Fruit fly (Drosophila melanogaster): ENCODE results near the gene Syn.

Gene Syn

DNA sequence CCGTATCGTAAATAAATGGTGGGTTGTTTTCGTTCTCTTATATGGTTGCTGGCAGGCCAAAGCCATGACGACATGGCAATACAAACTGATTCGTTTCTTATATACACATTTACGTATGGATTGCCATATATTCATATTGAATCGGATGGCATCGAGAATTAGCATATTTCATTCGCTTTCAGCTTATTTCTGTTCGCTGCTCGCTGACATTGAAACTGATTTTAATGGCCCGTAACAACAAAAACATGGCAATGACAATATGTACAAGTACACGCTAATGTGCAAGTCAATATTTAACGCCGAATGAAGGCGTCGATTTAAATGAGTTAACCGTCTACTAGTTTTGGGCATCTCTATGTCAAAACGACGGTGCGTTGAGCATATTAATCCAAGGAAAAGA lies 4.5 kb upstream of the Syn start (continued):
- TF ChIP-seq CkIIα-i1 (GFP tag; IDR thresholded peaks at IDR 0.05), result no peak
- no peak for TF ChIP-seq sqz (GFP tag; optimal IDR thresholded peaks at IDR 0.05)
- no peak for TF ChIP-seq ems (GFP tag; optimal IDR thresholded peaks at IDR 0.05)
- TF ChIP-seq CG17328 (GFP tag; IDR thresholded peaks at IDR 0.05), result no peak
- TF ChIP-seq CG14667 (GFP tag; IDR thresholded peaks at IDR 0.05), result no peak
- TF ChIP-seq chinmo (GFP tag; IDR thresholded peaks at IDR 0.05; ENCODE audit: partially characterized antibody), result peak; percentile 52; the same call in 1 of the 4 replicates
- peak; percentile 4 for TF ChIP-seq CG6765 (GFP tag; optimal IDR thresholded peaks at IDR 0.05)
- TF ChIP-seq CG18619 (GFP tag; optimal IDR thresholded peaks at IDR 0.05), result no peak
- no peak for TF ChIP-seq Usf (GFP tag; optimal IDR thresholded peaks at IDR 0.05)
- TF ChIP-seq Dref (GFP tag; IDR thresholded peaks at IDR 0.05), result no peak
- TF ChIP-seq CG6854 (GFP tag; optimal IDR thresholded peaks at IDR 0.05), result peak; percentile 2
- no peak for TF ChIP-seq CG2875 (GFP tag; optimal IDR thresholded peaks at IDR 0.05)
- no peak for TF ChIP-seq sima (GFP tag; optimal IDR thresholded peaks at IDR 0.05)
- TF ChIP-seq Sox100B (GFP tag; optimal IDR thresholded peaks at IDR 0.05), result peak; percentile 47
- peak; percentile 35 for TF ChIP-seq CG15269 (tag; optimal IDR thresholded peaks at IDR 0.05)
- TF ChIP-seq vvl (GFP tag; IDR thresholded peaks at IDR 0.05), result peak; percentile 50
- peak; percentile 16 for TF ChIP-seq CG18599 (GFP tag; optimal IDR thresholded peaks at IDR 0.05)
- TF ChIP-seq CG17385 (GFP tag; optimal IDR thresholded peaks at IDR 0.05), result peak; percentile 25
- TF ChIP-seq HLHmδ (GFP tag; optimal IDR thresholded peaks at IDR 0.05), result no peak
- peak; percentile 14 for TF ChIP-seq CG1233 (GFP tag; optimal IDR thresholded peaks at IDR 0.05)
- no peak for TF ChIP-seq CG5953 (GFP tag; IDR thresholded peaks at IDR 0.05)
- peak; percentile 58 for TF ChIP-seq CG12071 (GFP tag; optimal IDR thresholded peaks at IDR 0.05)
- no peak for TF ChIP-seq CG34422 (GFP tag; IDR thresholded peaks at IDR 0.05)
- TF ChIP-seq stwl (tag; optimal IDR thresholded peaks at IDR 0.05), result no peak
- TF ChIP-seq CG10979 (tag; optimal IDR thresholded peaks at IDR 0.05), result no peak
- TF ChIP-seq CG4328 (GFP tag; optimal IDR thresholded peaks at IDR 0.05), result peak; percentile 22
- TF ChIP-seq da (GFP tag; optimal IDR thresholded peaks at IDR 0.05), result no peak
- TF ChIP-seq dm (GFP tag; optimal IDR thresholded peaks at IDR 0.05), result no peak
- peak; percentile 32 for TF ChIP-seq Hmr (GFP tag; optimal IDR thresholded peaks at IDR 0.05)
- no peak for TF ChIP-seq pb (GFP tag; optimal IDR thresholded peaks at IDR 0.05)
- TF ChIP-seq CG9215 (GFP tag; IDR thresholded peaks at IDR 0.05), result no peak
- TF ChIP-seq Trl (optimal IDR thresholded peaks at IDR 0.05), result no peak
- no peak for TF ChIP-seq Trl (GFP tag; optimal IDR thresholded peaks at IDR 0.05)
- peak; percentile 48 for TF ChIP-seq CG12769 (tag; optimal IDR thresholded peaks at IDR 0.05)
- peak; percentile 63 for TF ChIP-seq ATbp (GFP tag; optimal IDR thresholded peaks at IDR 0.05)
- peak; percentile 20 for TF ChIP-seq CG5180 (GFP tag; optimal IDR thresholded peaks at IDR 0.05)
- no peak for TF ChIP-seq CHES-1-like (GFP tag; optimal IDR thresholded peaks at IDR 0.05)
- no peak for TF ChIP-seq nmo (GFP tag; optimal IDR thresholded peaks at IDR 0.05)
- no peak for TF ChIP-seq Dp (GFP tag; optimal IDR thresholded peaks at IDR 0.05)
- TF ChIP-seq Nf-YC (tag; optimal IDR thresholded peaks at IDR 0.05), result no peak
- no peak for TF ChIP-seq hkb (optimal IDR thresholded peaks at IDR 0.05)
- 0 out of 2 replicates have a peak, but pooled peaks have one; percentile 31 for TF ChIP-seq hkb (GFP tag; IDR thresholded peaks at IDR 0.05)
- TF ChIP-seq CG4820 (GFP tag; optimal IDR thresholded peaks at IDR 0.05), result no peak
- no peak for TF ChIP-seq ken (GFP tag; IDR thresholded peaks at IDR 0.05)
- TF ChIP-seq CG17359 (tag; optimal IDR thresholded peaks at IDR 0.05), result peak; percentile 31
- no peak for TF ChIP-seq nom (GFP tag; optimal IDR thresholded peaks at IDR 0.05)
- peak; percentile 55 for TF ChIP-seq wek (GFP tag; optimal IDR thresholded peaks at IDR 0.05)
- TF ChIP-seq rib (GFP tag; IDR thresholded peaks at IDR 0.05), result no peak
- TF ChIP-seq Taf1 (GFP tag; IDR thresholded peaks at IDR 0.05), result no peak
- TF ChIP-seq dmrt99B (tag; optimal IDR thresholded peaks at IDR 0.05), result peak; percentile 42
- peak; percentile 13 for TF ChIP-seq exex (tag; optimal IDR thresholded peaks at IDR 0.05)
- TF ChIP-seq sug (tag; optimal IDR thresholded peaks at IDR 0.05), result no peak

Measured in whole organism, embryonic.